Fruit fly (Drosophila melanogaster) whole organism, pupa: Measurements from ENCODE around the gene Orco.

ENCODE experiments used
- CG10348 ChIP-seq: fragments of 200-800 bp; sonication (Bioruptor generic); IDR thresholded peaks from 2 replicates; pipeline ENCODE4 v1.3.6; 2022; ENCODE audit warnings: missing biosample characterization, missing genetic modification characterization
- CG12605 ChIP-seq: fragments of 200-800 bp; sonication (Bioruptor generic); IDR thresholded peaks from 2 replicates; pipeline ENCODE4 v1.3.6; 2022; ENCODE audit warnings: missing biosample characterization, missing genetic modification characterization
- CG13204 ChIP-seq: fragments of 200-800 bp; sonication (Bioruptor generic); optimal IDR thresholded peaks from 2 replicates; lab custom pipeline; 2018; ENCODE audit warnings: missing biosample characterization, mild to moderate bottlenecking, missing genetic modification characterization, moderate library complexity
- CG14655 ChIP-seq: fragments of 200-800 bp; sonication (Bioruptor generic); optimal IDR thresholded peaks from 3 replicates; lab custom pipeline; 2017; ENCODE audit warnings: mild to moderate bottlenecking, missing biosample characterization, missing genetic modification reagents, missing genetic modification characterization
- CG15710 ChIP-seq: fragments of 200-800 bp; sonication (Bioruptor generic); optimal IDR thresholded peaks from 2 replicates; lab custom pipeline; 2018; ENCODE audit warnings: missing biosample characterization, mild to moderate bottlenecking, missing genetic modification characterization, moderate library complexity
- CG17806 ChIP-seq: fragments of 200-800 bp; sonication (Bioruptor generic); optimal IDR thresholded peaks from 2 replicates; lab custom pipeline; 2018; ENCODE audit warnings: missing biosample characterization, mild to moderate bottlenecking, missing genetic modification characterization, moderate library complexity
- CG32121 ChIP-seq: fragments of 200-800 bp; sonication (Bioruptor generic); IDR thresholded peaks from 2 replicates; pipeline ENCODE4 v1.3.6; 2022; ENCODE audit warnings: missing biosample characterization, missing genetic modification characterization
- CG34367 ChIP-seq: fragments of 200-800 bp; sonication (Bioruptor generic); optimal IDR thresholded peaks from 2 replicates; lab custom pipeline; 2018; ENCODE audit warnings: missing biosample characterization, mild to moderate bottlenecking, missing genetic modification characterization
- CG4496 ChIP-seq: fragments of 200-800 bp; sonication (Bioruptor generic); IDR thresholded peaks from 3 replicates; pipeline ENCODE4 v1.3.6; 2022; ENCODE audit warnings: missing biosample characterization, missing genetic modification characterization
- CG8159 ChIP-seq: fragments of 200-800 bp; sonication (Bioruptor generic); optimal IDR thresholded peaks from 3 replicates; lab custom pipeline; 2018; ENCODE audit warnings: missing biosample characterization, mild to moderate bottlenecking, missing genetic modification characterization, moderate library complexity
- CG8301 ChIP-seq: fragments of 200-800 bp; sonication (Bioruptor generic); optimal IDR thresholded peaks from 2 replicates; lab custom pipeline; 2018; ENCODE audit warnings: missing biosample characterization, mild to moderate bottlenecking, missing genetic modification characterization
- CG9948 ChIP-seq: fragments of 200-800 bp; sonication (Bioruptor generic); optimal IDR thresholded peaks from 2 replicates; lab custom pipeline; 2018; ENCODE audit warnings: missing biosample characterization, mild to moderate bottlenecking, missing genetic modification characterization, moderate library complexity
- D1 ChIP-seq: fragments of 200-800 bp; sonication (Bioruptor generic); optimal IDR thresholded peaks from 2 replicates; lab custom pipeline; 2018; ENCODE audit warnings: missing biosample characterization, mild to moderate bottlenecking, missing genetic modification characterization, moderate library complexity
- EcR ChIP-seq: fragments of 200-800 bp; sonication (Bioruptor generic); optimal IDR thresholded peaks from 3 replicates; lab custom pipeline; 2019; ENCODE audit warnings: missing biosample characterization, missing genetic modification characterization, mild to moderate bottlenecking, moderate library complexity, missing genetic modification reagents
- Ets98B ChIP-seq: fragments of 200-800 bp; sonication (Bioruptor generic); IDR thresholded peaks from 2 replicates; pipeline ENCODE4 v1.3.6; 2022; ENCODE audit warnings: missing biosample characterization, missing genetic modification characterization
- Pif1A ChIP-seq: fragments of 200-800 bp; sonication (Bioruptor generic); optimal IDR thresholded peaks from 3 replicates; lab custom pipeline; 2016; ENCODE audit warnings: missing biosample characterization, missing genetic modification characterization
- Pif1B ChIP-seq: fragments of 200-800 bp; sonication (Bioruptor generic); optimal IDR thresholded peaks from 3 replicates; lab custom pipeline; 2016; ENCODE audit warnings: missing biosample characterization, missing genetic modification characterization
- Snoo ChIP-seq: fragments of 200-800 bp; sonication (Bioruptor generic); optimal IDR thresholded peaks from 3 replicates; lab custom pipeline; 2017; ENCODE audit warnings: missing biosample characterization, mild to moderate bottlenecking, missing genetic modification characterization, inconsistent platforms
- fd96Ca ChIP-seq: fragments of 200-800 bp; sonication (Bioruptor generic); IDR thresholded peaks from 3 replicates; pipeline ENCODE4 v1.3.6; 2022; ENCODE audit warnings: missing biosample characterization, missing genetic modification characterization
- gl ChIP-seq: fragments of 200-800 bp; sonication (Bioruptor generic); optimal IDR thresholded peaks from 2 replicates; lab custom pipeline; 2018; ENCODE audit warnings: missing biosample characterization, mild to moderate bottlenecking, missing genetic modification characterization
- rn ChIP-seq: fragments of 200-800 bp; sonication (Bioruptor generic); IDR thresholded peaks from 2 replicates; pipeline ENCODE4 v1.3.6; 2022; ENCODE audit warnings: missing biosample characterization, missing genetic modification characterization

Gene Orco

dm6 chr3R:5393742-5394391, 18.3 kb downstream of the Orco start, which contains the start of gene CG1172:
Gene CG1172, plus strand, starts transcription at chr3R:5393922.
- TF ChIP-seq CG4496 (GFP tag; lab: Robert Waterston, UW), result 0 out of 3 replicates have a peak, but pooled peaks have one; percentile 17
- no peak for TF ChIP-seq CG13204 (GFP tag; lab: Kevin White, UChicago)

dm6 chr3R:5392621-5393020, 19.6 kb downstream of the Orco start, which contains the start of gene kkv:
Gene kkv, minus strand, starts transcription at chr3R:5392866.
- TF ChIP-seq EcR (peak; percentile 58), Pif1A (GFP tag; lab: Kevin White, UChicago) (no peak), Ets98B (GFP tag; lab: Robert Waterston, UW) (peak; percentile 42; the same call in 1 of the 2 replicates)
- TF ChIP-seq, all 21 proteins: peak for 2

- TF ChIP-seq CG34367 (tag; lab: Kevin White, UChicago) (no peak), CG13204 (GFP tag; lab: Kevin White, UChicago) (no peak), CG9948 (tag; lab: Kevin White, UChicago) (no peak), CG4496 (GFP tag; lab: Robert Waterston, UW) (no peak), rn (no peak), CG14655 (peak; percentile 37), CG8159 (tag; lab: Kevin White, UChicago) (no peak), gl (tag; lab: Kevin White, UChicago) (no peak), CG15710 (tag; lab: Kevin White, UChicago) (no peak), EcR (no peak), CG32121 (no peak), CG8301 (tag; lab: Kevin White, UChicago) (peak; percentile 15), Ets98B (GFP tag; lab: Robert Waterston, UW) (no peak), Snoo (tag; lab: Kevin White, UChicago) (no peak), D1 (tag; lab: Kevin White, UChicago) (no peak)
Measured at dm6 chr3R:5392033-5392432, 20.2 kb downstream of the Orco start.

DNA sequence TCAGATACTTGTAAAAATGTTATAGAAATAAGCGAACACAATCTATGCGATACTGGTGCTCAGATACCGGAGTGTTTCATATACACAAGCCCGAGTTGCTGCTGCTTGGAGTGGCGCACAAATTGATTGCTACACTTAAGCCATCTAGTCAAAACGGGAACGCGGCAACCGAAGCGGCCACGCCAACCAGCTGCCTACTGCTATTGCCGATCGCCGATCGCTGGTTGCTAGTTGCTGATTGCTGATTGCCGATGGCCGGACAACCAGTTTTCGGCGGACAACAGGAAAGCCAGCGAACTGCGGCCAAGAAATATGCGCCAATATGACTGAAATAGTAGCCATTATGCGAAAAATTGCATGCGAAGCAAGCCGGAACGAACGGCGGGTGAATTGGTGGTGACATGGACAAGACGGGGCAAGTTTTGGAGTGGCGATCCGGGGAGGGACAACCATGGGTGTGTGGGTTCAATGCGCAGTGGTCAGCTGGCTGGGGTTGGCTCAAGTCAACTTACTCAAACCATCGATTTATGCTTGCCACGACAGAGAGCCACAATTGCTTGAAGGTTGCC, 22.0 kb downstream of the Orco start:
- no peak for TF ChIP-seq rn
- no peak for TF ChIP-seq CG8301 (tag; lab: Kevin White, UChicago)
- no peak for TF ChIP-seq Snoo (tag; lab: Kevin White, UChicago)
- TF ChIP-seq CG8159 (tag; lab: Kevin White, UChicago), result no peak
- no peak for TF ChIP-seq CG17806 (tag; lab: Kevin White, UChicago)
- TF ChIP-seq CG14655, result no peak
- no peak for TF ChIP-seq CG4496 (GFP tag; lab: Robert Waterston, UW)
- TF ChIP-seq CG15710 (tag; lab: Kevin White, UChicago), result no peak
- no peak for TF ChIP-seq gl (tag; lab: Kevin White, UChicago)
- TF ChIP-seq Pif1A (GFP tag; lab: Kevin White, UChicago), result no peak
- peak; percentile 40 for TF ChIP-seq CG13204 (GFP tag; lab: Kevin White, UChicago)
- TF ChIP-seq fd96Ca (GFP tag; lab: Robert Waterston, UW), result no peak
- TF ChIP-seq CG9948 (tag; lab: Kevin White, UChicago), result no peak
- no peak for TF ChIP-seq CG12605 (GFP tag; lab: Robert Waterston, UW)
- TF ChIP-seq CG10348 (GFP tag; lab: Robert Waterston, UW), result 0 out of 2 replicates have a peak, but pooled peaks have one; percentile 21
- no peak for TF ChIP-seq D1 (tag; lab: Kevin White, UChicago)
- TF ChIP-seq CG32121, result no peak
- peak; percentile 82 for TF ChIP-seq EcR
- TF ChIP-seq Pif1B (GFP tag; lab: Kevin White, UChicago), result no peak

DNA sequence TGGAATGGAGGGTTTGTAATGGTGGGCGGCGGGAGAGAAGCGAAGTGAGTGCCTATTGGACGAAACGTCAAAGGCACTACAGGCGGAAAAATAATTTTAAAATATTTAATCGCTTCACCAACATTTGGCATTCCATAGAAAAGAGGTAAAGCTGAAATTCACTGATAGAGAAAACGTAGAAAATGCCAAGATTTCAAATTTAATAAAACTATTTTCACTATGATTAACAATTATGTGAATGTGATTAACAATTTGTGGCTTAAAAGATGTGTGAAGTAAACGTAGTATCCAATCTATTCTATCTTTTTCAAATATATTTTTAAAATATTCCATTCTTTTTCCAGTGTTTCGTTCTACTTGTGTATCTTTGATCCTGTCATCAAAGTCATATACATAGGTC, 22.8 kb downstream of the Orco start:
- TF ChIP-seq rn (no peak), Pif1B (GFP tag; lab: Kevin White, UChicago) (no peak), CG15710 (tag; lab: Kevin White, UChicago) (peak; percentile 6), Pif1A (GFP tag; lab: Kevin White, UChicago) (no peak), D1 (tag; lab: Kevin White, UChicago) (no peak), EcR (no peak), CG12605 (GFP tag; lab: Robert Waterston, UW) (no peak), CG8159 (tag; lab: Kevin White, UChicago) (peak; percentile 42), CG17806 (tag; lab: Kevin White, UChicago) (peak; percentile 52), CG34367 (tag; lab: Kevin White, UChicago) (peak; percentile 4), CG8301 (tag; lab: Kevin White, UChicago) (peak; percentile 42), CG9948 (tag; lab: Kevin White, UChicago) (peak; percentile 67), Ets98B (GFP tag; lab: Robert Waterston, UW) (no peak), fd96Ca (GFP tag; lab: Robert Waterston, UW) (no peak), CG14655 (peak; percentile 65), CG32121 (no peak), gl (tag; lab: Kevin White, UChicago) (no peak), CG4496 (GFP tag; lab: Robert Waterston, UW) (no peak), Snoo (tag; lab: Kevin White, UChicago) (no peak), CG13204 (GFP tag; lab: Kevin White, UChicago) (no peak), CG10348 (GFP tag; lab: Robert Waterston, UW) (no peak)

- TF ChIP-seq CG15710 (tag; lab: Kevin White, UChicago) (no peak), CG8301 (tag; lab: Kevin White, UChicago) (no peak), Ets98B (GFP tag; lab: Robert Waterston, UW) (no peak), CG17806 (tag; lab: Kevin White, UChicago) (no peak), Pif1A (GFP tag; lab: Kevin White, UChicago) (no peak), EcR (peak; percentile 79), CG10348 (GFP tag; lab: Robert Waterston, UW) (no peak), gl (tag; lab: Kevin White, UChicago) (no peak), CG32121 (no peak), Snoo (tag; lab: Kevin White, UChicago) (no peak), CG9948 (tag; lab: Kevin White, UChicago) (no peak), CG4496 (GFP tag; lab: Robert Waterston, UW) (no peak), CG34367 (tag; lab: Kevin White, UChicago) (no peak), Pif1B (GFP tag; lab: Kevin White, UChicago) (no peak), fd96Ca (GFP tag; lab: Robert Waterston, UW) (no peak), CG13204 (GFP tag; lab: Kevin White, UChicago) (peak; percentile 17)
Measured at dm6 chr3R:5389034-5389433, 23.2 kb downstream of the Orco start.
